Worm (Caenorhabditis elegans): Measurements from ENCODE around the gene best-23.

The best-23 gene

DNA sequence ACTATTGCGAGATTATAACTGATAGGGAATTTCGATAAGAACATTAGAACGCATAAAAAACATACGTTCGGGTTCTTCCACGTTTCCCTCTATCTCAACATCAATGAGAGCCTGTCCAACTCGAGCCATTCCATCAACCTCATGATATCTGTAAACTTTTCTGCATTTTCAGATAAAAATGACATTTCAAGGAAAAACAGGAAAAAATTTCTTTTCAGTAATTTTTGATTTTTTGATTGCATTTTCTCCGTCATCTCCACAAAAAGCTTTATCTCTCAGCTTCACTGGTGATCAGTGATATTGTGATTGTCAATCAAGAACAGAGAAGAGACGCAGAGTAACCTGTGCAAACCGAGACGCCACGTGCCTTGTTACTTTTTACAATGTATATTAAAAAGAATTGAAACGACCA lies 37.0 kb upstream of the best-23 start (continued):
- TF ChIP-seq madf-5 (GFP tag; IDR thresholded peaks at IDR 0.05) (no peak), lin-38 (GFP tag; IDR thresholded peaks at IDR 0.05) (no peak), php-3 (GFP tag; IDR thresholded peaks at IDR 0.05) (peak; percentile 62; the same call in 1 of the 2 replicates), zfp-3 (GFP tag; conservative IDR thresholded peaks at IDR 0.05) (no peak), ceh-82 (tag; optimal IDR thresholded peaks at IDR 0.05) (no peak), daf-16 (GFP tag; optimal IDR thresholded peaks at IDR 0.05) (no peak), daf-16 (tag; optimal IDR thresholded peaks at IDR 0.05) (peak; percentile 39), lin-13 (GFP tag; optimal IDR thresholded peaks at IDR 0.05) (no peak), nhr-76 (tag; optimal IDR thresholded peaks at IDR 0.05) (no peak), nhr-10 (tag; optimal IDR thresholded peaks at IDR 0.05) (no peak), zfp-2 (tag; optimal IDR thresholded peaks at IDR 0.05) (no peak), ceh-62 (tag; optimal IDR thresholded peaks at IDR 0.05) (no peak), nhr-77 (tag; optimal IDR thresholded peaks at IDR 0.05) (no peak), skn-1 (tag; optimal IDR thresholded peaks at IDR 0.05) (no peak), nhr-6 (tag; optimal IDR thresholded peaks at IDR 0.05) (no peak), set-16 (GFP tag; IDR thresholded peaks at IDR 0.05) (no peak), ceh-44 (GFP tag; IDR thresholded peaks at IDR 0.05) (no peak), mdt-29 (GFP tag; IDR thresholded peaks at IDR 0.05) (no peak), F26F4.8 (GFP tag; conservative IDR thresholded peaks at IDR 0.05) (no peak), F44E2.7 (GFP tag; IDR thresholded peaks at IDR 0.05) (no peak), ces-1 (GFP tag; optimal IDR thresholded peaks at IDR 0.05) (no peak), D1046.2 (GFP tag; IDR thresholded peaks at IDR 0.05) (no peak), duxl-1 (tag; optimal IDR thresholded peaks at IDR 0.05; ENCODE audit: poor library complexity) (no peak), snpc-4 (tag; optimal IDR thresholded peaks at IDR 0.05) (no peak), dve-1 (tag; optimal IDR thresholded peaks at IDR 0.05; ENCODE audit: insufficient read depth) (peak; percentile 66), ceh-32 (tag; optimal IDR thresholded peaks at IDR 0.05; ENCODE audit: poor library complexity) (no peak), saeg-2 (GFP tag; IDR thresholded peaks at IDR 0.05) (no peak), ceh-20 (GFP tag; IDR thresholded peaks at IDR 0.05) (no peak), egl-43 (GFP tag; IDR thresholded peaks at IDR 0.05) (no peak), aly-2 (tag; optimal IDR thresholded peaks at IDR 0.05) (no peak), lim-7 (GFP tag; IDR thresholded peaks at IDR 0.05) (no peak), daf-12 (tag; optimal IDR thresholded peaks at IDR 0.05) (no peak), mxl-2 (GFP tag; conservative IDR thresholded peaks at IDR 0.05) (no peak), dmd-9 (GFP tag; IDR thresholded peaks at IDR 0.05) (no peak), spr-3 (GFP tag; optimal IDR thresholded peaks at IDR 0.05) (no peak), F49E8.2 (tag; optimal IDR thresholded peaks at IDR 0.05; ENCODE audit: borderline replicate concordance) (no peak), nhr-111 (GFP tag; optimal IDR thresholded peaks at IDR 0.05) (no peak), daf-8 (GFP tag; IDR thresholded peaks at IDR 0.05) (no peak), unc-62 (GFP tag; optimal IDR thresholded peaks at IDR 0.05 in 1 of 2) (no peak), unc-62 (tag; optimal IDR thresholded peaks at IDR 0.05) (no peak), zag-1 (tag; optimal IDR thresholded peaks at IDR 0.05) (no peak), dmd-6 (GFP tag; IDR thresholded peaks at IDR 0.05) (peak; percentile 75), spr-1 (tag; optimal IDR thresholded peaks at IDR 0.05) (no peak), tra-1 (GFP tag; IDR thresholded peaks at IDR 0.05) (no peak), hlh-30 (tag; optimal IDR thresholded peaks at IDR 0.05; ENCODE audit: insufficient read depth) (peak; percentile 61), Y75B8A.6 (GFP tag; IDR thresholded peaks at IDR 0.05) (no peak), cey-2 (tag; optimal IDR thresholded peaks at IDR 0.05; ENCODE audit: borderline replicate concordance, insufficient read depth) (no peak), lsy-2 (tag; optimal IDR thresholded peaks at IDR 0.05) (no peak), Y48G9A.11 (GFP tag; IDR thresholded peaks at IDR 0.05) (no peak), nhr-25 (tag; optimal IDR thresholded peaks at IDR 0.05; ENCODE audit: borderline replicate concordance, insufficient read depth) (no peak), fos-1 (tag; optimal IDR thresholded peaks at IDR 0.05) (no peak), ztf-7 (tag; optimal IDR thresholded peaks at IDR 0.05) (no peak)
